Worm (Caenorhabditis elegans) whole organism, mixed stage, embryonic: ENCODE results near the gene ttbk-4.

Experiments used
- M03D4.4 ChIP-seq: sonication (generic microtip); optimal IDR thresholded peaks from 2 replicates; lab custom pipeline; 2017; ENCODE audit warnings: mild to moderate bottlenecking, missing genetic modification characterization, missing compliant biosample characterization
- bed-3 ChIP-seq: fragments of 200-800 bp; sonication (Bioruptor generic); optimal IDR thresholded peaks from 3 replicates; lab custom pipeline; 2018; ENCODE audit warnings: mild to moderate bottlenecking, missing genetic modification characterization, moderate library complexity, missing compliant biosample characterization
- ceh-39 ChIP-seq: fragments of 150-350 bp; optimal IDR thresholded peaks from 2 replicates; lab custom pipeline; 2014; ENCODE audit warnings: missing biosample characterization, missing genetic modification characterization
- ceh-43 ChIP-seq: fragments of 200-800 bp; sonication (Bioruptor generic); optimal IDR thresholded peaks from 2 replicates; lab custom pipeline; 2018; ENCODE audit warnings: mild to moderate bottlenecking, missing genetic modification characterization, moderate library complexity, missing compliant biosample characterization
- ceh-83 ChIP-seq: fragments of 200-800 bp; sonication (Bioruptor generic); optimal IDR thresholded peaks from 2 replicates; lab custom pipeline; 2018; ENCODE audit warnings: mild to moderate bottlenecking, missing genetic modification characterization, missing compliant biosample characterization
- ces-1 ChIP-seq: fragments of 150-350 bp; optimal IDR thresholded peaks from 2 replicates; lab custom pipeline; 2014; ENCODE audit warnings: missing biosample characterization, missing genetic modification reagents, missing genetic modification characterization
- cnd-1 ChIP-seq: fragments of 200-800 bp; sonication (Bioruptor generic); optimal IDR thresholded peaks from 2 replicates; lab custom pipeline; 2018; ENCODE audit warnings: mild to moderate bottlenecking, missing genetic modification characterization, missing compliant biosample characterization
- drap-1 ChIP-seq: fragments of 200-800 bp; sonication (Bioruptor generic); optimal IDR thresholded peaks from 3 replicates; lab custom pipeline; 2018; ENCODE audit warnings: mild to moderate bottlenecking, missing genetic modification characterization, missing compliant biosample characterization
- elt-1 ChIP-seq: sonication (generic microtip); optimal IDR thresholded peaks from 2 replicates; lab custom pipeline; 2017; ENCODE audit warnings: missing genetic modification characterization, mild to moderate bottlenecking, missing compliant biosample characterization, antibody characterized with exemption, moderate library complexity, borderline replicate concordance; ENCODE audit not compliant: insufficient read depth
- elt-3 ChIP-seq: fragments of 150-350 bp; optimal IDR thresholded peaks from 2 replicates; lab custom pipeline; 2014; ENCODE audit warnings: missing biosample characterization, missing genetic modification characterization
- flh-1 ChIP-seq: fragments of 200-800 bp; sonication (Bioruptor generic); optimal IDR thresholded peaks from 2 replicates; lab custom pipeline; 2018; ENCODE audit warnings: mild to moderate bottlenecking, missing genetic modification characterization, moderate library complexity, missing compliant biosample characterization
- ham-2 ChIP-seq: fragments of 200-800 bp; sonication (Bioruptor generic); optimal IDR thresholded peaks from 2 replicates; lab custom pipeline; 2018; ENCODE audit warnings: mild to moderate bottlenecking, missing genetic modification characterization, missing compliant biosample characterization
- hlh-1 ChIP-seq: fragments of 150-350 bp; optimal IDR thresholded peaks from 2 replicates; lab custom pipeline; 2014; ENCODE audit warnings: missing biosample characterization, missing genetic modification reagents, missing genetic modification characterization
- lin-32 ChIP-seq: fragments of 200-800 bp; sonication (Bioruptor generic); optimal IDR thresholded peaks from 2 replicates; lab custom pipeline; 2018; ENCODE audit warnings: mild to moderate bottlenecking, missing genetic modification characterization, missing compliant biosample characterization
- mab-5 ChIP-seq: fragments of 150-350 bp; optimal IDR thresholded peaks from 2 replicates; lab custom pipeline; 2014; ENCODE audit warnings: missing biosample characterization, missing genetic modification characterization
- mep-1 ChIP-seq: fragments of 150-350 bp; optimal IDR thresholded peaks from 2 replicates; lab custom pipeline; 2017; ENCODE audit warnings: missing biosample characterization, missing genetic modification reagents, missing genetic modification characterization, inconsistent platforms
- mls-2 ChIP-seq: sonication (generic microtip); optimal IDR thresholded peaks from 2 replicates; lab custom pipeline; 2016; ENCODE audit warnings: mild to moderate bottlenecking, missing genetic modification characterization, moderate library complexity, missing compliant biosample characterization
- nhr-12 ChIP-seq: fragments of 150-350 bp; optimal IDR thresholded peaks from 2 replicates; lab custom pipeline; 2014; ENCODE audit warnings: missing biosample characterization, missing genetic modification characterization
- nhr-2 ChIP-seq: fragments of 150-350 bp; optimal IDR thresholded peaks from 2 replicates; lab custom pipeline; 2014; ENCODE audit warnings: missing biosample characterization, missing genetic modification characterization
- nhr-237 ChIP-seq: fragments of 150-350 bp; optimal IDR thresholded peaks from 2 replicates; lab custom pipeline; 2014; ENCODE audit warnings: missing biosample characterization, missing genetic modification characterization
- nhr-28 ChIP-seq: fragments of 150-350 bp; optimal IDR thresholded peaks from 2 replicates; lab custom pipeline; 2014; ENCODE audit warnings: missing biosample characterization, missing genetic modification characterization
- nhr-76 ChIP-seq: sonication (generic microtip); optimal IDR thresholded peaks from 2 replicates; lab custom pipeline; 2017; ENCODE audit warnings: missing biosample characterization, missing genetic modification characterization
- pha-4 ChIP-seq: fragments of 150-350 bp; optimal IDR thresholded peaks from 2 replicates; lab custom pipeline; 2018; ENCODE audit warnings: missing biosample characterization, missing genetic modification reagents, missing genetic modification characterization
- sem-2 ChIP-seq: fragments of 200-800 bp; sonication (Bioruptor generic); optimal IDR thresholded peaks from 2 replicates; lab custom pipeline; 2018; ENCODE audit warnings: mild to moderate bottlenecking, missing genetic modification characterization, missing compliant biosample characterization
- snpc-4 ChIP-seq: fragments of 150-350 bp; optimal IDR thresholded peaks from 2 replicates; lab custom pipeline; 2014; ENCODE audit warnings: missing biosample characterization, missing genetic modification characterization
- tbx-8 ChIP-seq: fragments of 200-800 bp; sonication (Bioruptor generic); optimal IDR thresholded peaks from 2 replicates; lab custom pipeline; 2018; ENCODE audit warnings: mild to moderate bottlenecking, missing genetic modification characterization, moderate library complexity, missing compliant biosample characterization
- unc-120 ChIP-seq: sonication (generic microtip); optimal IDR thresholded peaks from 2 replicates; lab custom pipeline; 2017; ENCODE audit warnings: missing genetic modification characterization, missing compliant biosample characterization; ENCODE audit not compliant: poor library complexity, severe bottlenecking
- unc-39 ChIP-seq: fragments of 150-350 bp; optimal IDR thresholded peaks from 2 replicates; lab custom pipeline; 2014; ENCODE audit warnings: missing biosample characterization, missing genetic modification characterization
- unc-62 ChIP-seq: fragments of 150-350 bp; optimal IDR thresholded peaks from 2 replicates; lab custom pipeline; 2014; ENCODE audit warnings: missing biosample characterization, missing genetic modification reagents, missing genetic modification characterization

Gene ttbk-4

DNA sequence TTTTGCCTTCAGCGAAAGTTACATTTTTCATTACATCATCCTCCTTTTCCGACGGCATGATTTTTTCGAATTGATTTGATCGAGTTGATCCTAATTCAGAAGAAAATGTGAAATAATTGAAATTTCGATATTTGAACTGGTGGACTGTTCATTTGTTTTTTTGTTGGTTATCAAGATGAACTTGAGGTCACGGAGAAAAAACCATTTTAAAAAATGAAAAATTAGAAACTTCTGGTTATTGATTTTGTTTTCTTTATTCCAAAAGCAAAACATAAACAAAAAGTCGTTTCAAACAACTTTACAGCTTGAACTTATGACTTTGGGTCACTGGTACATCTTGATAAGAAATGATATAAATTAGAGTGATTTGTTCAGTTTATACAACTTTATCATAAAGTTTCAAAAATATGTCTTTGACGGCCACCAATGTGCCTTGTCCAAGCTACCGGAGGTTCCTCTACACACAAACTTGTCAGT is at the start of gene ttbk-4, which contains the start of gene W01B6.4:
ttbk-4 (minus strand) TSS at position 101 of the 477 bp plus-strand sequence.
W01B6.4 (plus strand) TSS at position 427 of the 477 bp plus-strand sequence.
- no peak for TF ChIP-seq ces-1 (GFP tag; lab: Kevin White, UChicago)
- no peak for TF ChIP-seq snpc-4 (tag; lab: Kevin White, UChicago)
- TF ChIP-seq hlh-1 (tag; lab: Kevin White, UChicago), result no peak
- no peak for TF ChIP-seq bed-3 (GFP tag; lab: Kevin White, UChicago)
- no peak for TF ChIP-seq drap-1 (GFP tag; lab: Kevin White, UChicago)
- no peak for TF ChIP-seq lin-32 (GFP tag; lab: Kevin White, UChicago)
- TF ChIP-seq nhr-28 (tag; lab: Kevin White, UChicago), result no peak
- TF ChIP-seq ham-2 (GFP tag; lab: Kevin White, UChicago), result no peak
- no peak for TF ChIP-seq sem-2 (GFP tag; lab: Kevin White, UChicago)
- TF ChIP-seq mls-2 (tag; lab: Kevin White, UChicago), result no peak
- TF ChIP-seq nhr-12, result no peak
- TF ChIP-seq nhr-76 (tag; lab: Kevin White, UChicago), result no peak
- no peak for TF ChIP-seq unc-120 (tag; lab: Kevin White, UChicago)
- no peak for TF ChIP-seq ceh-39 (tag; lab: Kevin White, UChicago)
- TF ChIP-seq mab-5 (tag; lab: Kevin White, UChicago), result no peak
- no peak for TF ChIP-seq ceh-83 (GFP tag; lab: Kevin White, UChicago)
- no peak for TF ChIP-seq elt-1 (tag; lab: Kevin White, UChicago)
- TF ChIP-seq pha-4 (tag; lab: Kevin White, UChicago), result no peak
- TF ChIP-seq nhr-2 (tag; lab: Kevin White, UChicago), result no peak
- TF ChIP-seq tbx-8 (GFP tag; lab: Kevin White, UChicago), result no peak

DNA sequence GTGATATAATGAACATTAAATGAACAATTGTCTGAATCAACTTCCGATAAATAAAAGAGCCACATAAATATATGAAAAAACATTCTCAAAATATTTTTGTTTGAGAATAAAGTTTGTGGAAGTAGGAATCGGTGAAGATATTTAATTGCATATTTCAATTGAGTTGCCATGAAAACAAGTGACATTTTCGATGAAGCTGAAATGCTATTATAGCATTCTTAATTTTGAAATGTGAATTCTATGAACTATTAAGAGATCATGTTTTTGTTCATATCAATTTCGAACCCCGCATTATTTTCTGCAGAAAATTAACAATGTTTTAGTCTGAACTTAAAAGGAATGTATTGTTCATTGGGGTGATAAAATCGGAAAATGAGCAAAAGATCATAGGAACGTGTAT is 47.3 kb upstream of the ttbk-4 start, which contains the start of gene irld-21:
irld-21 (minus strand) TSS at position 101 of the 400 bp plus-strand sequence.
- TF ChIP-seq ces-1 (GFP tag; lab: Kevin White, UChicago) (no peak), snpc-4 (tag; lab: Kevin White, UChicago) (no peak)

DNA sequence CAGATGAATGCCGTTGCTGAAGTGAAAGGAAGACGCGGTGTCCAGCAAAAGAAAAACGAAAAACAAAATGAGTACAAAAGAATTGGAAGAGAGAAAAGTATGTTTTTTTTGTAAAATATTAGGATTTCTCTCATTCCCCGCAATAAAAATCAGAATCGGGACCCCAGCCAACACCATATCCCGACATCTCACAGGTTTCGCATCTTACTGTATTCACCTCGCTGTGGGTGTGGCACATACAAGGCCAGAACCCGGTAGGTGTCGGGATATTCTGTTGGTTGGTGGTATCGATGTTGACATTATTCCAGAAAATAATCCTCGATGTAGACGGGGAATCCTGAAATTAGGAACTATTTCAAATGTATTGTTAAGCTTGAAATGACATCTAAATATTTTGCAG is 41.8 kb upstream of the ttbk-4 start:
- TF ChIP-seq ceh-43, result no peak

DNA sequence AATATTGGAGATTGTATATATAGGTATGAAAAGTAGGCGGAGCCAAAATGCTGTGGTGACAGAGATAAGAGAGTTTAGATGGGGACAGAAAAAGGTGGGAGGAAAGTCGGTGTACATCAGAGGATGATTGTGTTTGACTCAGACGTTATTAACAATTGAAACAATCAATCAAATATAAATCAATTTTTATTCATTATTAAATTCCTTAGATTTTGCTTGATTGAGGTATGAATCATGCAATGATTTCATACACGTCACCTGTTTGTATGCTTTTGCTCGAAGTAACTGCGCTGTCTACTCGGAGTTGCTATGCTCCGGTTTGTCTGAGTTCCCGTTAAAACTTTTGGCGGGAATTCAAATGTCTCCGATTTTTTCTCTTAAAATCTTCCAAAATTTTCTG is 40.2 kb upstream of the ttbk-4 start, which contains the start of gene C04G2.10:
C04G2.10 (plus strand) TSS at position 301 of the 400 bp plus-strand sequence.
- TF ChIP-seq nhr-237 (no peak), unc-62 (GFP tag; lab: Kevin White, UChicago) (no peak), unc-39 (no peak), tbx-8 (GFP tag; lab: Kevin White, UChicago) (no peak), ceh-39 (tag; lab: Kevin White, UChicago) (no peak), flh-1 (GFP tag; lab: Kevin White, UChicago) (no peak), cnd-1 (no peak), elt-1 (tag; lab: Kevin White, UChicago) (no peak), unc-120 (tag; lab: Kevin White, UChicago) (no peak), bed-3 (GFP tag; lab: Kevin White, UChicago) (no peak), elt-3 (no peak), M03D4.4 (tag; lab: Kevin White, UChicago) (no peak), mep-1 (tag; lab: Kevin White, UChicago) (no peak)

DNA sequence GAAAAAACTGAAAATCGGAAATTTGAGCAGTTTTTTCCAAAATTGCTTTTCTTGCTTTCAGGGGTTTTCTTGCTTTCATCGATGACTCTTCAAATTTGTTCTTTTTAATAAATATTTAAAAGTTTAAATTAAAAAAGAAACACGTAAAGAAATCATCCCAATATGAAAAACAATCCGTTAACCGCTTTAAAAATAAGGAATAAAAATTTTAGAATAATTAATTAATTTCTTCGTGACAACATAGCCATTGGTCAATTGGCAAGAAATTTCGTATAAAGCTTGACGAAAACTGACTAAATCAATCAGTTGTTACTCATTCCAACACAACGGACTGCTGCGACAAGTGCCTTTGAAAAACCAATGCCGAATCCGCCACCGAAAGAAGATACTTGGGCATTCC is 37.6 kb upstream of the ttbk-4 start, which contains the start of gene nsph-3.2:
nsph-3.2 (plus strand) TSS at position 301 of the 400 bp plus-strand sequence.
- TF ChIP-seq flh-1 (GFP tag; lab: Kevin White, UChicago), result no peak
- TF ChIP-seq sem-2 (GFP tag; lab: Kevin White, UChicago), result no peak
- TF ChIP-seq unc-39, result no peak
- TF ChIP-seq mep-1 (tag; lab: Kevin White, UChicago), result no peak

DNA sequence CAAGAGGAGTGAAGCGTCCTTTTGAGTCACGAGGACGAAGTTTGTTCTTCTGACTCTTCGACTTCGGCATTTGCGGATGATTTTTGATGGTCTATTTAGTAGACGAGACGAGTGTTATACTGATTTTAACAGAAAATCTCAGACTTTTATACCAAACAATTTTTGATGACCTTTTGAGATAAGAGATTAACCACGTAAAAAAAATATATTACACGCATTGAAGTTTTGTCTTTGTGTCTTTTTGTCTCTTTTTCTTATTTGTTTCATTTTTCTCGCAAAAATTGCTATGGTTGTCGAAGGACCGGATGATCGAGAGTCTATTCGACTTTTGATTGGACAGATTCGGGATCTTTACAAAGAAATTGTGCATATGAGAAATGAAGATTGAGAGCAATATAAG is 36.5 kb upstream of the ttbk-4 start, which contains the start of gene spch-1:
spch-1 (minus strand) TSS at position 101 of the 400 bp plus-strand sequence.
- TF ChIP-seq tbx-8 (GFP tag; lab: Kevin White, UChicago), result no peak
